Worm (Caenorhabditis elegans) whole organism, early embryonic: ENCODE measurements around the gene sams-1.
A peak's percentile ranks its signal among the peaks of the same experiment; 100 is the strongest.

Experiments
- B0310.2 ChIP-seq: sonication (generic microtip); optimal IDR thresholded peaks from 2 replicates; lab custom pipeline; 2016; ENCODE audit warnings: mild to moderate bottlenecking, missing genetic modification characterization, missing compliant biosample characterization
- F13C5.2 ChIP-seq: sonication (generic microtip); optimal IDR thresholded peaks from 2 replicates; lab custom pipeline; 2017; ENCODE audit warnings: mild to moderate bottlenecking, missing genetic modification characterization, inconsistent platforms, missing compliant biosample characterization
- aly-1 ChIP-seq: sonication (generic microtip); optimal IDR thresholded peaks from 2 replicates; lab custom pipeline; 2016; ENCODE audit warnings: missing genetic modification characterization, missing compliant biosample characterization
- ama-1 ChIP-seq: fragments of 150-350 bp; optimal IDR thresholded peaks from 2 replicates; lab custom pipeline; 2014
- ceh-13 ChIP-seq: fragments of 200-800 bp; sonication (Bioruptor generic); optimal IDR thresholded peaks from 2 replicates; lab custom pipeline; 2018; ENCODE audit warnings: mild to moderate bottlenecking, missing genetic modification characterization, missing compliant biosample characterization
- ceh-36 ChIP-seq: sonication (generic microtip); optimal IDR thresholded peaks from 2 replicates; lab custom pipeline; 2016; ENCODE audit warnings: missing genetic modification characterization, inconsistent platforms, missing compliant biosample characterization
- ets-7 ChIP-seq: sonication (generic microtip); optimal IDR thresholded peaks from 2 replicates; lab custom pipeline; 2016; ENCODE audit warnings: missing genotype, missing genetic modification characterization, missing compliant biosample characterization
- flt-1 ChIP-seq: fragments of 200-800 bp; sonication (Bioruptor generic); IDR thresholded peaks from 2 replicates; pipeline ENCODE4 v1.3.6; 2022; ENCODE audit warnings: missing genetic modification characterization, missing compliant biosample characterization
- hmbx-1 ChIP-seq: sonication (generic microtip); optimal IDR thresholded peaks from 2 replicates; lab custom pipeline; 2016; ENCODE audit warnings: mild to moderate bottlenecking, missing genetic modification characterization, missing compliant biosample characterization
- hmg-4 ChIP-seq: fragments of 200-800 bp; sonication (Bioruptor generic); optimal IDR thresholded peaks from 2 replicates; lab custom pipeline; 2018; ENCODE audit warnings: mild to moderate bottlenecking, missing genetic modification characterization, missing compliant biosample characterization
- hnd-1 ChIP-seq: sonication (generic microtip); optimal IDR thresholded peaks from 2 replicates; lab custom pipeline; 2016; ENCODE audit warnings: missing genetic modification characterization, missing compliant biosample characterization
- pes-1 ChIP-seq: fragments of 200-800 bp; sonication (Bioruptor generic); IDR thresholded peaks from 2 replicates; pipeline ENCODE4 v1.3.6; 2022; ENCODE audit warnings: missing genetic modification reagents, missing genetic modification characterization, missing compliant biosample characterization
- scrt-1 ChIP-seq: fragments of 200-800 bp; sonication (Bioruptor generic); IDR thresholded peaks from 2 replicates; pipeline ENCODE4 v1.3.6; 2022; ENCODE audit warnings: missing genetic modification characterization, missing compliant biosample characterization
- sea-1 ChIP-seq: fragments of 200-800 bp; sonication (Bioruptor generic); conservative IDR thresholded peaks from 2 replicates; pipeline ENCODE4 v1.3.6; 2022; ENCODE audit warnings: missing genetic modification characterization, missing compliant biosample characterization
- tbx-11 ChIP-seq: fragments of 200-800 bp; sonication (Bioruptor generic); IDR thresholded peaks from 2 replicates; pipeline ENCODE4 v1.3.6; 2022; ENCODE audit warnings: missing genetic modification characterization, missing compliant biosample characterization
- tbx-37 ChIP-seq: fragments of 200-800 bp; sonication (Bioruptor generic); conservative IDR thresholded peaks from 2 replicates; pipeline ENCODE4 v1.3.6; 2022; ENCODE audit warnings: missing genetic modification reagents, missing genetic modification characterization, missing compliant biosample characterization
- tra-4 ChIP-seq: sonication (generic microtip); optimal IDR thresholded peaks from 2 replicates; lab custom pipeline; 2017; ENCODE audit warnings: missing genetic modification characterization, missing compliant biosample characterization

sams-1 gene

ce11 chrX:12004925-12005324 is 39.2 kb downstream of the sams-1 start:
- no peak for TF ChIP-seq ceh-13 (GFP tag; lab: Kevin White, UChicago)
- no peak for TF ChIP-seq aly-1 (tag; lab: Kevin White, UChicago)
- TF ChIP-seq tra-4 (tag; lab: Kevin White, UChicago), result no peak
- TF ChIP-seq B0310.2 (tag; lab: Kevin White, UChicago), result no peak
- TF ChIP-seq ceh-36 (tag; lab: Kevin White, UChicago), result no peak
- TF ChIP-seq sea-1 (GFP tag; lab: Robert Waterston, UW), result no peak
- no peak for TF ChIP-seq flt-1
- no peak for TF ChIP-seq ets-7
- TF ChIP-seq pes-1 (GFP tag; lab: Robert Waterston, UW), result no peak
- TF ChIP-seq tbx-11, result no peak
- no peak for TF ChIP-seq hnd-1
- no peak for TF ChIP-seq hmbx-1 (tag; lab: Kevin White, UChicago)
- TF ChIP-seq F13C5.2 (tag; lab: Kevin White, UChicago), result no peak

ce11 chrX:12005499-12005959 is 39.8 kb downstream of the sams-1 start, which contains the start of gene sma-5:
Gene sma-5, minus strand, starts transcription at chrX:12005549.
- no peak for TF ChIP-seq F13C5.2 (tag; lab: Kevin White, UChicago)
- TF ChIP-seq ama-1 (lab: Kevin White, UChicago), result no peak
- TF ChIP-seq hmg-4 (GFP tag; lab: Kevin White, UChicago), result no peak
- no peak for TF ChIP-seq aly-1 (tag; lab: Kevin White, UChicago)
- TF ChIP-seq pes-1 (GFP tag; lab: Robert Waterston, UW), result no peak
- TF ChIP-seq sea-1 (GFP tag; lab: Robert Waterston, UW), result no peak
- TF ChIP-seq ceh-36 (tag; lab: Kevin White, UChicago), result no peak
- no peak for TF ChIP-seq tbx-37 (GFP tag; lab: Robert Waterston, UW)
- no peak for TF ChIP-seq hmbx-1 (tag; lab: Kevin White, UChicago)
- no peak for TF ChIP-seq B0310.2 (tag; lab: Kevin White, UChicago)
- no peak for TF ChIP-seq scrt-1 (GFP tag; lab: Robert Waterston, UW)
- TF ChIP-seq ets-7, result no peak
- no peak for TF ChIP-seq hnd-1
- no peak for TF ChIP-seq ceh-13 (GFP tag; lab: Kevin White, UChicago)
- no peak for TF ChIP-seq tra-4 (tag; lab: Kevin White, UChicago)

- TF ChIP-seq tbx-11 (no peak), hmbx-1 (tag; lab: Kevin White, UChicago) (no peak), tra-4 (tag; lab: Kevin White, UChicago) (no peak), sea-1 (GFP tag; lab: Robert Waterston, UW) (no peak), ceh-13 (GFP tag; lab: Kevin White, UChicago) (no peak), hnd-1 (no peak), scrt-1 (GFP tag; lab: Robert Waterston, UW) (no peak), pes-1 (GFP tag; lab: Robert Waterston, UW) (no peak), ceh-36 (tag; lab: Kevin White, UChicago) (no peak), aly-1 (tag; lab: Kevin White, UChicago) (no peak), F13C5.2 (tag; lab: Kevin White, UChicago) (no peak), ets-7 (no peak), ama-1 (lab: Kevin White, UChicago) (no peak), flt-1 (no peak), tbx-37 (GFP tag; lab: Robert Waterston, UW) (no peak)
Observed at ce11 chrX:12006470-12006869, 40.7 kb downstream of the sams-1 start.

- TF ChIP-seq scrt-1 (GFP tag; lab: Robert Waterston, UW), result no peak
- TF ChIP-seq hnd-1, result no peak
- no peak for TF ChIP-seq tbx-37 (GFP tag; lab: Robert Waterston, UW)
- no peak for TF ChIP-seq ama-1 (lab: Kevin White, UChicago)
- TF ChIP-seq flt-1, result no peak
- TF ChIP-seq ceh-36 (tag; lab: Kevin White, UChicago), result no peak
- TF ChIP-seq ets-7, result no peak
- no peak for TF ChIP-seq tra-4 (tag; lab: Kevin White, UChicago)
- no peak for TF ChIP-seq aly-1 (tag; lab: Kevin White, UChicago)
Observed at ce11 chrX:12007905-12008466, 42.2 kb downstream of the sams-1 start.

ce11 chrX:12017908-12018479 is 52.2 kb downstream of the sams-1 start, which contains the start of the genes nmat-1 and ucr-2.1:
Gene nmat-1, minus strand, starts transcription at chrX:12018043.
Gene ucr-2.1, plus strand, starts transcription at chrX:12018429.
- TF ChIP-seq F13C5.2 (tag; lab: Kevin White, UChicago), result peak; percentile 47
- TF ChIP-seq tra-4 (tag; lab: Kevin White, UChicago), result no peak
- TF ChIP-seq tbx-37 (GFP tag; lab: Robert Waterston, UW), result 0 out of 2 replicates have a peak, but pooled peaks have one; percentile 8
